Fruit fly (Drosophila melanogaster): ENCODE data around the gene ppan.

- peak; percentile 8 for TF ChIP-seq tj (GFP tag; optimal IDR thresholded peaks at IDR 0.05)
- no peak for TF ChIP-seq bab1 (GFP tag; optimal IDR thresholded peaks at IDR 0.05)
- TF ChIP-seq Clk (GFP tag; optimal IDR thresholded peaks at IDR 0.05), result no peak
- peak; percentile 62 for TF ChIP-seq cic (GFP tag; optimal IDR thresholded peaks at IDR 0.05)
- TF ChIP-seq toe (GFP tag; optimal IDR thresholded peaks at IDR 0.05), result no peak
- TF ChIP-seq Hr96 (GFP tag; optimal IDR thresholded peaks at IDR 0.05), result no peak
- TF ChIP-seq CG7045 (GFP tag; optimal IDR thresholded peaks at IDR 0.05), result no peak
- no peak for TF ChIP-seq kay (GFP tag; ENCODE audit: borderline replicate concordance)
Measured at dm6 chr3R:21111964-21112740, 3.9 kb upstream of the ppan start.
